Worm (Caenorhabditis elegans) whole organism, L4/young adult: Measurements from ENCODE around the gene B0563.8.

Experiments
- W03F9.2 ChIP-seq: fragments of 150-350 bp; optimal IDR thresholded peaks from 2 replicates; lab custom pipeline; 2014; ENCODE audit warnings: missing biosample characterization, missing genetic modification characterization
- dao-5 ChIP-seq: sonication (generic microtip); optimal IDR thresholded peaks from 2 replicates; lab custom pipeline; 2016; ENCODE audit warnings: missing genotype, missing genetic modification characterization, moderate library complexity, missing compliant biosample characterization
- him-1 ChIP-seq: sonication (generic microtip); optimal IDR thresholded peaks from 2 replicates; lab custom pipeline; 2016; ENCODE audit warnings: missing genotype, missing genetic modification reagents, missing genetic modification characterization, missing compliant biosample characterization

B0563.8 gene

ce11 chrX:9182140-9182539 is 7.8 kb upstream of the B0563.8 start, which contains the start of gene Y81B9A.3:
Gene Y81B9A.3 (plus strand): TSS chrX:9182440.
- TF ChIP-seq W03F9.2 (tag; lab: Kevin White, UChicago) (no peak), dao-5 (tag; lab: Kevin White, UChicago) (no peak), him-1 (tag; lab: Kevin White, UChicago) (no peak)

- TF ChIP-seq dao-5 (tag; lab: Kevin White, UChicago): no peak
Observed at ce11 chrX:9180823-9181222, 6.5 kb upstream of the B0563.8 start, which contains the start of gene Y81B9A.4. Gene Y81B9A.4 (minus strand): TSS chrX:9180923.

ce11 chrX:9172733-9173132 is 1.6 kb downstream of the B0563.8 start:
- TF ChIP-seq dao-5 (tag; lab: Kevin White, UChicago): no peak
- no peak for TF ChIP-seq him-1 (tag; lab: Kevin White, UChicago)
- no peak for TF ChIP-seq W03F9.2 (tag; lab: Kevin White, UChicago)

ce11 chrX:9172278-9172677 is 2.0 kb downstream of the B0563.8 start, which contains the start of gene B0563.18:
Gene B0563.18 (plus strand): TSS chrX:9172578.
- TF ChIP-seq W03F9.2 (tag; lab: Kevin White, UChicago): no peak
- no peak for TF ChIP-seq him-1 (tag; lab: Kevin White, UChicago)
- TF ChIP-seq dao-5 (tag; lab: Kevin White, UChicago): no peak

- TF ChIP-seq W03F9.2 (tag; lab: Kevin White, UChicago): no peak
- no peak for TF ChIP-seq him-1 (tag; lab: Kevin White, UChicago)
- no peak for TF ChIP-seq dao-5 (tag; lab: Kevin White, UChicago)
Observed at ce11 chrX:9171241-9171640, 3.1 kb downstream of the B0563.8 start, which contains the start of gene B0563.1. Gene B0563.1 (plus strand): TSS chrX:9171541.

ce11 chrX:9170058-9170457 is 4.3 kb downstream of the B0563.8 start:
- TF ChIP-seq dao-5 (tag; lab: Kevin White, UChicago) (no peak), him-1 (tag; lab: Kevin White, UChicago) (no peak)

- TF ChIP-seq dao-5 (tag; lab: Kevin White, UChicago): no peak
- TF ChIP-seq W03F9.2 (tag; lab: Kevin White, UChicago): no peak
- TF ChIP-seq him-1 (tag; lab: Kevin White, UChicago): no peak
Observed at ce11 chrX:9168239-9168638, 6.1 kb downstream of the B0563.8 start, which contains the start of gene B0563.9. Gene B0563.9 (plus strand): TSS chrX:9168539.

ce11 chrX:9166921-9167320 is 7.4 kb downstream of the B0563.8 start, which contains the start of gene B0563.10:
Gene B0563.10 (minus strand): TSS chrX:9167245.
- no peak for TF ChIP-seq W03F9.2 (tag; lab: Kevin White, UChicago)
- no peak for TF ChIP-seq dao-5 (tag; lab: Kevin White, UChicago)
- no peak for TF ChIP-seq him-1 (tag; lab: Kevin White, UChicago)

ce11 chrX:9162864-9163263 is 11.4 kb downstream of the B0563.8 start, which contains the start of gene tsp-11:
Gene tsp-11 (plus strand): TSS chrX:9163164.
- no peak for TF ChIP-seq W03F9.2 (tag; lab: Kevin White, UChicago)
- no peak for TF ChIP-seq him-1 (tag; lab: Kevin White, UChicago)
- no peak for TF ChIP-seq dao-5 (tag; lab: Kevin White, UChicago)

ce11 chrX:9161253-9161904 is 12.9 kb downstream of the B0563.8 start:
- TF ChIP-seq him-1 (tag; lab: Kevin White, UChicago) (no peak), dao-5 (tag; lab: Kevin White, UChicago) (no peak), W03F9.2 (tag; lab: Kevin White, UChicago) (no peak)

- TF ChIP-seq him-1 (tag; lab: Kevin White, UChicago) (no peak), W03F9.2 (tag; lab: Kevin White, UChicago) (no peak), dao-5 (tag; lab: Kevin White, UChicago) (no peak)
Observed at ce11 chrX:9155751-9156150, 18.6 kb downstream of the B0563.8 start.

ce11 chrX:9154216-9154615 is 20.1 kb downstream of the B0563.8 start, which contains the start of gene B0563.7:
Gene B0563.7 (minus strand): TSS chrX:9154316.
- TF ChIP-seq W03F9.2 (tag; lab: Kevin White, UChicago) (no peak), him-1 (tag; lab: Kevin White, UChicago) (no peak)

- TF ChIP-seq dao-5 (tag; lab: Kevin White, UChicago) (no peak), W03F9.2 (tag; lab: Kevin White, UChicago) (peak; percentile 28)
Observed at ce11 chrX:9150269-9150744, 24.0 kb downstream of the B0563.8 start, which contains the start of gene tmbi-4. Gene tmbi-4 (plus strand): TSS chrX:9150694.

ce11 chrX:9146953-9147352 is 27.4 kb downstream of the B0563.8 start:
- TF ChIP-seq him-1 (tag; lab: Kevin White, UChicago) (no peak), W03F9.2 (tag; lab: Kevin White, UChicago) (no peak), dao-5 (tag; lab: Kevin White, UChicago) (no peak)
